Worm (Caenorhabditis elegans): ENCODE data around the gene C47A4.3.

The C47A4.3 gene

DNA sequence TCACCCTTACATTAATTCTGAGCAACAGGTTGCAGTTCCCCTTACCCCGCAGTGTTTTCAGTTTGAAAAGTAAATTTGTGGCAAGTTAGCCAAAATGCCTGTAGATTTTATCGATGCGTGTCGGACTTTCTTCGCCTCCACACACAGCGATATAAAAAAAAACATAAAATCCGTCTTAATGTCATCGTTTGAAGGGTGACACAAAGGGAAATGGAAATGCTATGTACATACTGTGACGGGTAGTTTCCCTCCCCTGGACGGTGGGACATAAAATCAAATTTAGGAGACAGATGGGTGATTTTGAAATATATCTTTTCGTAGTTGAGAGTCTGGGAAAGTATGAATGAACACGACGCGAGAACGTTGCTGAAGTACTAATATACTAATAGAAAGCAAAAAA is 49.6 kb downstream of the C47A4.3 start:
- TF ChIP-seq hif-1 (tag; optimal IDR thresholded peaks at IDR 0.05), result no peak
- no peak for TF ChIP-seq daf-12 (tag; optimal IDR thresholded peaks at IDR 0.05)
- TF ChIP-seq hmg-1.1 (GFP tag; IDR thresholded peaks at IDR 0.05), result no peak
- no peak for TF ChIP-seq fkh-10 (GFP tag; optimal IDR thresholded peaks at IDR 0.05)
- no peak for TF ChIP-seq Y48G9A.11 (GFP tag; IDR thresholded peaks at IDR 0.05)
- no peak for TF ChIP-seq F44E2.7 (GFP tag; IDR thresholded peaks at IDR 0.05)
- no peak for TF ChIP-seq duxl-1 (tag; optimal IDR thresholded peaks at IDR 0.05; ENCODE audit: poor library complexity)
- no peak for TF ChIP-seq php-3 (GFP tag; IDR thresholded peaks at IDR 0.05)
- no peak for TF ChIP-seq dve-1 (tag; optimal IDR thresholded peaks at IDR 0.05; ENCODE audit: insufficient read depth)
- TF ChIP-seq nhr-10 (tag; optimal IDR thresholded peaks at IDR 0.05), result no peak
- no peak for TF ChIP-seq fos-1 (tag; optimal IDR thresholded peaks at IDR 0.05)
- TF ChIP-seq dmd-6 (GFP tag; IDR thresholded peaks at IDR 0.05), result no peak
- TF ChIP-seq nhr-76 (tag; optimal IDR thresholded peaks at IDR 0.05), result no peak
- no peak for TF ChIP-seq hlh-11 (tag; optimal IDR thresholded peaks at IDR 0.05)

All from whole organism, L4 larva.